Worm (Caenorhabditis elegans): ENCODE measurements around the gene dyf-11.

Gene dyf-11

DNA sequence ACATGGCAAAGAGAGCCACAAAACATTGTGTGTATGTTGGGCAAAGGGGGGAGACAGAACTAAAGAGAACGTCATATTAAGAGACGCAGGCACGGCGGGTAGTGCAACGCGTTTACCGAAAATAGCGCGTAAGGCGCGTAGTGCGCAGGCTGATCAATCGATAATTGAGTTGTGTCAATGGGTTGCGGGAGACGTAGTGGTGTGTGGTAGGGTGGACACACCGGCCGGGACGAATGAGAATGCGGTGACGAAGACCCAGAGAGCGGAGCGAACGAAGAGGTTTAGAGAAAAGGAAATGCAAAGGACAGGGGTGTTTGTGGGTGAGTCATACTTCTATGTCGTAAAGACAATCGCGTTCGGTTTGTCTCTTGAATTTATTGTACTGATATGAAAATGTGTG is 35.8 kb upstream of the dyf-11 start (continued):
- no peak for TF ChIP-seq mxl-1 (tag; optimal IDR thresholded peaks at IDR 0.05)
- TF ChIP-seq ztf-3 (GFP tag; optimal IDR thresholded peaks at IDR 0.05), result no peak
- TF ChIP-seq ekl-4 (GFP tag; IDR thresholded peaks at IDR 0.05), result no peak
- TF ChIP-seq rec-8 (tag; optimal IDR thresholded peaks at IDR 0.05), result no peak
- TF ChIP-seq F55B11.4 (tag; optimal IDR thresholded peaks at IDR 0.05; ENCODE audit: borderline replicate concordance, insufficient read depth), result no peak
- TF ChIP-seq C17E4.6 (GFP tag; IDR thresholded peaks at IDR 0.05), result no peak
- TF ChIP-seq hsf-1 (GFP tag; IDR thresholded peaks at IDR 0.05), result no peak
- TF ChIP-seq C06A6.2 (GFP tag; conservative IDR thresholded peaks at IDR 0.05), result no peak
- peak; percentile 26; the same call in 1 of the 2 replicates for TF ChIP-seq egrh-3 (GFP tag; IDR thresholded peaks at IDR 0.05)
- no peak for TF ChIP-seq athp-1 (tag; optimal IDR thresholded peaks at IDR 0.05)
- no peak for TF ChIP-seq aptf-3 (GFP tag; IDR thresholded peaks at IDR 0.05)
- TF ChIP-seq cebp-2 (GFP tag; IDR thresholded peaks at IDR 0.05), result no peak
- TF ChIP-seq B0035.1 (tag; optimal IDR thresholded peaks at IDR 0.05), result no peak
- TF ChIP-seq D2030.7 (GFP tag; IDR thresholded peaks at IDR 0.05), result no peak
- no peak for TF ChIP-seq aptf-2 (GFP tag; conservative IDR thresholded peaks at IDR 0.05)
- peak; percentile 31 for TF ChIP-seq K12H6.12 (tag; optimal IDR thresholded peaks at IDR 0.05)
- TF ChIP-seq ceh-100 (GFP tag; IDR thresholded peaks at IDR 0.05), result no peak
- TF ChIP-seq Y95B8A.8 (GFP tag; IDR thresholded peaks at IDR 0.05), result 0 out of 2 replicates have a peak, but pooled peaks have one; percentile 23
- no peak for TF ChIP-seq tbx-9 (tag; optimal IDR thresholded peaks at IDR 0.05; ENCODE audit: borderline replicate concordance)
- no peak for TF ChIP-seq efl-1 (GFP tag; optimal IDR thresholded peaks at IDR 0.05)
- TF ChIP-seq Y79H2A.3 (GFP tag; conservative IDR thresholded peaks at IDR 0.05), result no peak
- TF ChIP-seq nfyb-1 (GFP tag; IDR thresholded peaks at IDR 0.05), result peak; percentile 77
- TF ChIP-seq lin-54 (GFP tag; optimal IDR thresholded peaks at IDR 0.05), result no peak
- TF ChIP-seq snpc-1.3 (tag; optimal IDR thresholded peaks at IDR 0.05; ENCODE audit: insufficient read depth), result no peak
- peak; percentile 64 for TF ChIP-seq lin-40 (tag; optimal IDR thresholded peaks at IDR 0.05)
- peak; percentile 70 for TF ChIP-seq nhr-80 (tag; optimal IDR thresholded peaks at IDR 0.05)
- peak; percentile 60 for TF ChIP-seq gei-17 (GFP tag; optimal IDR thresholded peaks at IDR 0.05)
- no peak for TF ChIP-seq F52B5.7 (tag; optimal IDR thresholded peaks at IDR 0.05)
- no peak for TF ChIP-seq unc-130 (GFP tag; optimal IDR thresholded peaks at IDR 0.05)

DNA sequence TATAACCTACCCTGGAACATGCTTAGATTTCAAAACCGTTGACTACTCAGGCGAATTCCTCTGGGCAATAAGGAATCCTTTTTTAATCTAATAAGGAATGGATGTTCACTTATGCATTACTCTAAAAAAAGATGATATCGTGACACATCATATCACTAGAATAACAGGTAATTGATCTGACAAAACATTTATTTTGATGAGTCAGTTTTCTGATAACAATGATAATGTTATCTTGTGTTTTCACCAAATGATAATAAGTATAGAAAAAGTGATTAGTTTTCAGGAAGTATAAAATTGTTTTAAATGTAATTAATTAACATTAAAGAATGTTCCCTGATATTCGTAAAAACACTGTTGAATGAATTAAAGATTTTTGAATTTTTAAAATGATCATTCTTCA is 34.5 kb upstream of the dyf-11 start:
- TF ChIP-seq B0035.1 (tag; optimal IDR thresholded peaks at IDR 0.05) (no peak), aptf-3 (GFP tag; IDR thresholded peaks at IDR 0.05) (no peak), attf-6 (GFP tag; IDR thresholded peaks at IDR 0.05) (no peak), hmg-20 (GFP tag; IDR thresholded peaks at IDR 0.05) (no peak)

DNA sequence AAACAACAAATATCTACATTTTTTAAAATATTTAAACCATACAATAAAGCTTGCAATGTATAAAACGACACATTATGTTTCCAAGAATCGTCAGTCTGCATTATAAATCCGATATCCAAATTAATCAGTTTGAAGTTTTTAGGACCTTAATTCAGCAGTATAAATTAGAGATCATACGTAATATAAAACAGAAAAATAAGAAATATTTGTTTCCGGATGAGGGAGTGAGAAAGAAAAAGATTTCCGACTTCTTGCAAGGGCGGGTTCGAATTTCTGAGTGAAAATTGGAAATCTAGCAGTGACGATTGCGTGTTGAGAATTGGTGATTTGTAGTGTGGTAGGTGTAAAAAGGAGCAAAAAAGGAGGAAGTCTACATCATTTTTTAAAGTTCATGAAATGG is 28.0 kb upstream of the dyf-11 start, which contains the start of gene npr-19:
TSS of gene npr-19 (minus strand) at position 101 of the 400 bp plus-strand sequence.
- TF ChIP-seq F22D6.2 (tag; optimal IDR thresholded peaks at IDR 0.05) (no peak), C17E4.6 (GFP tag; IDR thresholded peaks at IDR 0.05) (no peak)

DNA sequence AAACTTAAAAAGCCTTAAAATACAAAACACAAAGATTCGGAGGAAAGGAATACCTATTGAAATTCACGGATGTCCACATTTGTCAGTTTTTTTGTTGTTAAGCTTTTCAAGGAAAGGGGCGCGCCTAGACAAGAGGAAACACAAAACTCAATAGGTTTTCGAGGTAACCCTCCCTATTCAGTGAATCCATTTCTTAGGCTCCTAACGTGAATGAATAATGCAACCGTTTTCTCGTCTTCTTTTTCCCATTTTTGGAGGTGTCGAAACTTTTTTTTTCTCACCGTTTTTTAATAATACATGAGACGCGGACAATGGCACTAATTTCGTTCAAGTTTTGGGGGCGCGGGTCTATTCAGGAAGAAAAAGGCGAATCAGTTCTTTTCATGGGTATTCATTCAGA is 26.6 kb upstream of the dyf-11 start:
- no peak for TF ChIP-seq Y95B8A.8 (GFP tag; IDR thresholded peaks at IDR 0.05)
- TF ChIP-seq F57A8.1 (GFP tag; optimal IDR thresholded peaks at IDR 0.05), result no peak
- TF ChIP-seq rec-8 (tag; optimal IDR thresholded peaks at IDR 0.05), result no peak
- no peak for TF ChIP-seq C17E4.6 (GFP tag; IDR thresholded peaks at IDR 0.05)
- no peak for TF ChIP-seq nhr-80 (tag; optimal IDR thresholded peaks at IDR 0.05)
- no peak for TF ChIP-seq ceh-27 (GFP tag; optimal IDR thresholded peaks at IDR 0.05)
- TF ChIP-seq snpc-3.4 (tag; optimal IDR thresholded peaks at IDR 0.05), result no peak
- no peak for TF ChIP-seq pha-4 (tag; optimal IDR thresholded peaks at IDR 0.05)
- TF ChIP-seq ets-4 (GFP tag; optimal IDR thresholded peaks at IDR 0.05), result no peak
- no peak for TF ChIP-seq rpc-1 (optimal IDR thresholded peaks at IDR 0.05)
- TF ChIP-seq rpc-1 (tag; optimal IDR thresholded peaks at IDR 0.05), result no peak
- no peak for TF ChIP-seq him-1 (tag; optimal IDR thresholded peaks at IDR 0.05)
- TF ChIP-seq hmg-20 (GFP tag; IDR thresholded peaks at IDR 0.05), result no peak
- no peak for TF ChIP-seq dpff-1 (tag; optimal IDR thresholded peaks at IDR 0.05)
- TF ChIP-seq lin-35 (GFP tag; optimal IDR thresholded peaks at IDR 0.05), result no peak
- TF ChIP-seq nhr-90 (tag; optimal IDR thresholded peaks at IDR 0.05), result no peak
- no peak for TF ChIP-seq gei-17 (GFP tag; optimal IDR thresholded peaks at IDR 0.05)
- TF ChIP-seq ama-1 (optimal IDR thresholded peaks at IDR 0.05), result no peak
- TF ChIP-seq ama-1 (GFP tag; optimal IDR thresholded peaks at IDR 0.05), result no peak
- no peak for TF ChIP-seq lin-54 (GFP tag; optimal IDR thresholded peaks at IDR 0.05)

Measured in whole organism, young adult.